Comparison of ENCODE assay signal across 6 worm cellular contexts in the genomic region with DNA sequence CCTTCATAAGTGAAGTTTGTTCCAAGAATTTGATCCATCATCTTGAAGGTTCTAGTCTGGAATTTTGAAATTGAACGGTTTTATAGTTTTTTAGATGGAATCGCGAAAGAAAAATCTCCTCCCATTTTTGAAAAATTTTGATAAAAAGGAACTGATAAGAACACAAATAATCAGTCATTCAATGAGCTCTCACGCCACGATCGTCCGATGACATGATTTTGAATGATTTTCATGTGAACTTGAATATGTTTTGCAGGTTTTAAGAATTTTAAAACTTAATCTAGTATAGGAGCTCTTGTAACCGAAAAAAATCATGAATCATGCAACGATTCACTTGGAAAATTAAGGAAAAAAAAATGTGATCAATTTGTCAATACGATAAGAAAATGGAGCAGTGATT.
TF ChIP-seq lines count a peak whose summit lies in the region.

A gene (minus strand): TSS at position 56 of the 400 bp plus-strand sequence.

TF ChIP-seq in whole organism, L1 larva, 84 proteins besides CTCF, POLR2A, EP300 and RAD21:
- TF ChIP-seq elt-2 (tag; optimal IDR thresholded peaks at IDR 0.05; lab: Kevin White, UChicago): peak; percentile 55
- no peak for TF ChIP-seq swsn-7 (tag; optimal IDR thresholded peaks at IDR 0.05; lab: Kevin White, UChicago)

TF ChIP-seq in whole organism, L2 larva, 48 proteins besides CTCF, POLR2A, EP300 and RAD21:
- TF ChIP-seq fos-1 (tag; optimal IDR thresholded peaks at IDR 0.05; lab: Kevin White, UChicago): peak; percentile 76
- no peak for TF ChIP-seq skn-1 (tag; optimal IDR thresholded peaks at IDR 0.05; lab: Kevin White, UChicago)
TF ChIP-seq in whole organism, L2 larva: peak in this region for 1.

TF ChIP-seq in whole organism, L3 larva, 47 proteins besides CTCF, POLR2A, EP300 and RAD21:
- TF ChIP-seq pqm-1 (tag; optimal IDR thresholded peaks at IDR 0.05; lab: Kevin White, UChicago): peak; percentile 52
- TF ChIP-seq ceh-9 (tag; optimal IDR thresholded peaks at IDR 0.05; lab: Kevin White, UChicago): no peak
- TF ChIP-seq elt-2 (tag; optimal IDR thresholded peaks at IDR 0.05; lab: Kevin White, UChicago): peak; percentile 91
- TF ChIP-seq pha-4 (tag; optimal IDR thresholded peaks at IDR 0.05; lab: Kevin White, UChicago): peak; percentile 47
- no peak for TF ChIP-seq eor-1 (tag; optimal IDR thresholded peaks at IDR 0.05; lab: Kevin White, UChicago)
TF ChIP-seq in whole organism, L3 larva: peak in this region for 3.

TF ChIP-seq in whole organism, L4 larva, 104 proteins besides CTCF, POLR2A, EP300 and RAD21 (continues in another document):
- TF ChIP-seq hlh-11 (tag; optimal IDR thresholded peaks at IDR 0.05; lab: Kevin White, UChicago) (peak; percentile 63), sdz-12 (GFP tag; optimal IDR thresholded peaks at IDR 0.05; lab: Kevin White, UChicago) (no peak), hmg-1.1 (GFP tag; IDR thresholded peaks at IDR 0.05; lab: Robert Waterston, UW) (no peak), R02D3.7 (tag; optimal IDR thresholded peaks at IDR 0.05; lab: Kevin White, UChicago) (no peak), aly-2 (tag; optimal IDR thresholded peaks at IDR 0.05; lab: Kevin White, UChicago) (no peak), lin-38 (GFP tag; IDR thresholded peaks at IDR 0.05; lab: Robert Waterston, UW) (no peak), ces-1 (GFP tag; optimal IDR thresholded peaks at IDR 0.05; lab: Kevin White, UChicago) (no peak), tag-97 (GFP tag; IDR thresholded peaks at IDR 0.05; lab: Robert Waterston, UW) (no peak), dmd-6 (GFP tag; IDR thresholded peaks at IDR 0.05; lab: Robert Waterston, UW) (peak; percentile 53), aha-1 (tag; lab: Kevin White, UChicago) (peak; percentile 48), D1046.2 (GFP tag; IDR thresholded peaks at IDR 0.05; lab: Robert Waterston, UW) (no peak), ctbp-1 (GFP tag; IDR thresholded peaks at IDR 0.05; lab: Robert Waterston, UW) (no peak), gei-8 (GFP tag; optimal IDR thresholded peaks at IDR 0.05; lab: Kevin White, UChicago) (no peak), daf-8 (GFP tag; IDR thresholded peaks at IDR 0.05; lab: Robert Waterston, UW) (no peak), daf-16 (GFP tag; optimal IDR thresholded peaks at IDR 0.05; lab: Kevin White, UChicago) (no peak), daf-16 (tag; optimal IDR thresholded peaks at IDR 0.05; lab: Kevin White, UChicago) (peak; percentile 75), dmd-9 (GFP tag; IDR thresholded peaks at IDR 0.05; lab: Robert Waterston, UW) (no peak), pqm-1 (tag; optimal IDR thresholded peaks at IDR 0.05; lab: Kevin White, UChicago) (peak; percentile 37), nhr-42 (GFP tag; IDR thresholded peaks at IDR 0.05; lab: Robert Waterston, UW) (no peak), zag-1 (tag; optimal IDR thresholded peaks at IDR 0.05; lab: Kevin White, UChicago) (no peak), dve-1 (tag; optimal IDR thresholded peaks at IDR 0.05; lab: Kevin White, UChicago; ENCODE audit: insufficient read depth) (peak; percentile 35), skn-1 (tag; optimal IDR thresholded peaks at IDR 0.05; lab: Kevin White, UChicago) (no peak), mxl-2 (GFP tag; conservative IDR thresholded peaks at IDR 0.05; lab: Robert Waterston, UW) (no peak), nhr-28 (tag; optimal IDR thresholded peaks at IDR 0.05; lab: Kevin White, UChicago) (peak; percentile 45), zfp-3 (GFP tag; conservative IDR thresholded peaks at IDR 0.05; lab: Robert Waterston, UW) (no peak), hlh-30 (tag; optimal IDR thresholded peaks at IDR 0.05; lab: Kevin White, UChicago; ENCODE audit: insufficient read depth) (peak; percentile 25), spr-3 (GFP tag; optimal IDR thresholded peaks at IDR 0.05; lab: Kevin White, UChicago) (no peak)

TF ChIP-seq in whole organism, late embryonic, 69 proteins besides CTCF, POLR2A, EP300 and RAD21:
- TF ChIP-seq unc-55 (GFP tag; optimal IDR thresholded peaks at IDR 0.05; lab: Kevin White, UChicago): no peak
- TF ChIP-seq elt-2 (tag; optimal IDR thresholded peaks at IDR 0.05; lab: Kevin White, UChicago): peak; percentile 39
TF ChIP-seq in whole organism, late embryonic: peak in this region for 1.

TF ChIP-seq in whole organism, young adult, 124 proteins besides CTCF, POLR2A, EP300 and RAD21:
- peak; percentile 77 for TF ChIP-seq nhr-80 (tag; optimal IDR thresholded peaks at IDR 0.05; lab: Kevin White, UChicago)
- no peak for TF ChIP-seq hmg-20 (GFP tag; IDR thresholded peaks at IDR 0.05; lab: Robert Waterston, UW)
TF ChIP-seq in whole organism, young adult: peak in this region for 1.
